Worm (Caenorhabditis elegans) whole organism, L1 larva: ENCODE results near the gene ipp-5.

ENCODE experiments used
- alr-1 ChIP-seq: fragments of 200-800 bp; sonication (Bioruptor generic); optimal IDR thresholded peaks from 2 replicates; lab custom pipeline; 2018; ENCODE audit warnings: borderline replicate concordance, mild to moderate bottlenecking, missing genetic modification characterization, missing compliant biosample characterization
- aly-2 ChIP-seq: fragments of 150-350 bp; optimal IDR thresholded peaks from 2 replicates; lab custom pipeline; 2014; ENCODE audit warnings: missing biosample characterization, missing genetic modification characterization
- egl-27 ChIP-seq, 2 experiments: fragments of 150-350 bp in 1 of 2; sonication (generic microtip); optimal IDR thresholded peaks; 3 replicates each; lab custom pipeline; 2017 to 2018; ENCODE audit warnings: missing biosample characterization in 2 of 2, missing genetic modification characterization in 2 of 2, missing genetic modification reagents in 2 of 2
- nhr-11 ChIP-seq: fragments of 150-350 bp; optimal IDR thresholded peaks from 2 replicates; lab custom pipeline; 2014; ENCODE audit warnings: missing biosample characterization, missing genetic modification characterization
- nhr-12 ChIP-seq: sonication (generic microtip); optimal IDR thresholded peaks from 2 replicates; lab custom pipeline; 2017; ENCODE audit warnings: missing biosample characterization, missing genetic modification characterization
- nhr-237 ChIP-seq: fragments of 150-350 bp; optimal IDR thresholded peaks from 2 replicates; lab custom pipeline; 2014; ENCODE audit warnings: missing biosample characterization, missing genetic modification characterization
- nhr-28 ChIP-seq: fragments of 150-350 bp; optimal IDR thresholded peaks from 2 replicates; lab custom pipeline; 2014; ENCODE audit warnings: missing biosample characterization, missing genetic modification characterization
- unc-130 ChIP-seq: fragments of 150-350 bp; optimal IDR thresholded peaks from 2 replicates; lab custom pipeline; 2017; ENCODE audit warnings: missing biosample characterization, missing genetic modification characterization, inconsistent platforms
- unc-62 ChIP-seq: fragments of 150-350 bp; optimal IDR thresholded peaks from 2 replicates; lab custom pipeline; 2014; ENCODE audit warnings: missing biosample characterization, missing genetic modification reagents, missing genetic modification characterization
- vab-15 ChIP-seq: sonication (generic microtip); optimal IDR thresholded peaks from 2 replicates; lab custom pipeline; 2017; ENCODE audit warnings: missing genotype, mild to moderate bottlenecking, missing genetic modification characterization, missing compliant biosample characterization
- zag-1 ChIP-seq: fragments of 150-350 bp; optimal IDR thresholded peaks from 2 replicates; lab custom pipeline; 2014; ENCODE audit warnings: missing biosample characterization, missing genetic modification characterization

ce11 chrX:5987910-5988309 lies 43.4 kb upstream of the ipp-5 start:
- no peak for TF ChIP-seq nhr-11 (tag; lab: Kevin White, UChicago)
- TF ChIP-seq aly-2 (tag; lab: Kevin White, UChicago): no peak
- TF ChIP-seq nhr-237 (tag; lab: Kevin White, UChicago): no peak
- TF ChIP-seq vab-15 (tag; lab: Kevin White, UChicago): no peak
- TF ChIP-seq unc-62: no peak
- no peak for TF ChIP-seq zag-1 (tag; lab: Kevin White, UChicago)
- TF ChIP-seq nhr-12 (tag; lab: Kevin White, UChicago): no peak
- TF ChIP-seq alr-1 (tag; lab: Kevin White, UChicago): no peak
- no peak for TF ChIP-seq nhr-28
- no peak for TF ChIP-seq egl-27 (tag; optimal IDR thresholded peaks at IDR 0.05; lab: Kevin White, UChicago)
- TF ChIP-seq unc-130 (tag; lab: Kevin White, UChicago): no peak
